Worm (Caenorhabditis elegans) whole organism, L4 larva: ENCODE results near the gene cutl-23.

Experiments used
- F37D6.2 ChIP-seq: sonication (generic microtip); optimal IDR thresholded peaks from 2 replicates; lab custom pipeline; 2016; ENCODE audit warnings: mild to moderate bottlenecking, missing genetic modification characterization, missing compliant biosample characterization
- F49E8.2 ChIP-seq: sonication (generic microtip); optimal IDR thresholded peaks from 2 replicates; lab custom pipeline; 2016; ENCODE audit warnings: missing compliant biosample characterization, mild to moderate bottlenecking, missing genetic modification characterization, borderline replicate concordance
- Y48G9A.11 ChIP-seq: fragments of 200-800 bp; sonication (Bioruptor generic); IDR thresholded peaks from 2 replicates; pipeline ENCODE4 v1.3.6; 2022; ENCODE audit warnings: missing genetic modification reagents, missing genetic modification characterization, missing compliant biosample characterization
- ZK546.5 ChIP-seq, 2 experiments: sonication (generic microtip); optimal IDR thresholded peaks; 2 replicates each; lab custom pipeline; 2017; ENCODE audit warnings: missing biosample characterization in 2 of 2, missing genetic modification characterization in 2 of 2
- aha-1 ChIP-seq: fragments of 150-350 bp; peaks from one replicate; lab custom pipeline; 2014; ENCODE audit warnings: missing biosample characterization, missing genetic modification characterization
- aly-2 ChIP-seq: sonication (generic microtip); optimal IDR thresholded peaks from 2 replicates; lab custom pipeline; 2018; ENCODE audit warnings: missing biosample characterization, missing genetic modification characterization
- ceh-28 ChIP-seq: fragments of 150-350 bp; optimal IDR thresholded peaks from 2 replicates; lab custom pipeline; 2014; ENCODE audit warnings: missing biosample characterization, missing genetic modification reagents, missing genetic modification characterization
- ces-1 ChIP-seq: fragments of 150-350 bp; sonication (generic microtip); optimal IDR thresholded peaks from 4 replicates; lab custom pipeline; 2014; ENCODE audit warnings: missing biosample characterization, missing genetic modification reagents, missing genetic modification characterization
- daf-16 ChIP-seq, 3 experiments: sonication (generic microtip); optimal IDR thresholded peaks; 2 replicates each; lab custom pipeline; 2016 to 2017; ENCODE audit warnings: missing genetic modification characterization in 3 of 3, missing genetic modification reagents in 3 of 3, mild to moderate bottlenecking in 2 of 3, missing compliant biosample characterization in 2 of 3, missing biosample characterization in 1 of 3, moderate library complexity in 1 of 3
- dmd-6 ChIP-seq: fragments of 200-800 bp; sonication (Bioruptor generic); IDR thresholded peaks from 2 replicates; pipeline ENCODE4 v1.3.6; 2022; ENCODE audit warnings: missing genetic modification reagents, missing genetic modification characterization, missing compliant biosample characterization
- dpl-1 ChIP-seq: fragments of 150-350 bp; optimal IDR thresholded peaks from 2 replicates; lab custom pipeline; 2014; ENCODE audit warnings: missing biosample characterization, missing genetic modification reagents, missing genetic modification characterization
- dve-1 ChIP-seq: sonication (generic microtip); optimal IDR thresholded peaks from 2 replicates; lab custom pipeline; 2017; ENCODE audit warnings: antibody characterized with exemption, mild to moderate bottlenecking, missing genetic modification characterization, missing compliant biosample characterization; ENCODE audit not compliant: insufficient read depth
- hif-1 ChIP-seq, 2 experiments: sonication (generic microtip); optimal IDR thresholded peaks; 2 replicates each; lab custom pipeline; 2016 to 2017; ENCODE audit warnings: missing compliant biosample characterization in 2 of 2, missing genetic modification characterization in 2 of 2, missing genetic modification reagents in 2 of 2, missing genotype in 2 of 2, mild to moderate bottlenecking in 1 of 2
- hlh-11 ChIP-seq: fragments of 200-800 bp; sonication (Bioruptor generic); optimal IDR thresholded peaks from 2 replicates; lab custom pipeline; 2018; ENCODE audit warnings: mild to moderate bottlenecking, missing genetic modification characterization, missing compliant biosample characterization
- hlh-30 ChIP-seq: sonication (generic microtip); optimal IDR thresholded peaks from 2 replicates; lab custom pipeline; 2017; ENCODE audit warnings: antibody characterized with exemption, mild to moderate bottlenecking, missing genetic modification characterization, missing compliant biosample characterization; ENCODE audit not compliant: insufficient read depth
- lin-1 ChIP-seq: fragments of 200-800 bp; sonication (Bioruptor generic); IDR thresholded peaks from 2 replicates; pipeline ENCODE4 v1.3.6; 2022; ENCODE audit warnings: missing genetic modification reagents, missing genetic modification characterization, missing compliant biosample characterization
- lir-3 ChIP-seq: sonication (generic microtip); optimal IDR thresholded peaks from 2 replicates; lab custom pipeline; 2016; ENCODE audit warnings: mild to moderate bottlenecking, missing genetic modification characterization, missing compliant biosample characterization
- mes-2 ChIP-seq: sonication (generic microtip); optimal IDR thresholded peaks from 2 replicates; lab custom pipeline; 2016; ENCODE audit warnings: missing genotype, mild to moderate bottlenecking, missing genetic modification characterization, missing compliant biosample characterization; ENCODE audit not compliant: poor library complexity, severe bottlenecking
- nhr-10 ChIP-seq: fragments of 150-350 bp; optimal IDR thresholded peaks from 2 replicates; lab custom pipeline; 2014; ENCODE audit warnings: missing biosample characterization, missing genetic modification characterization
- nhr-11 ChIP-seq: fragments of 150-350 bp; optimal IDR thresholded peaks from 2 replicates; lab custom pipeline; 2014; ENCODE audit warnings: missing biosample characterization, missing genetic modification characterization
- nhr-28 ChIP-seq: fragments of 150-350 bp; optimal IDR thresholded peaks from 2 replicates; lab custom pipeline; 2014; ENCODE audit warnings: missing biosample characterization, missing genetic modification characterization
- nhr-42 ChIP-seq: fragments of 200-800 bp; sonication (Bioruptor generic); IDR thresholded peaks from 2 replicates; pipeline ENCODE4 v1.3.6; 2022; ENCODE audit warnings: missing genetic modification characterization, missing compliant biosample characterization
- nhr-6 ChIP-seq: fragments of 150-350 bp; optimal IDR thresholded peaks from 2 replicates; lab custom pipeline; 2014; ENCODE audit warnings: missing biosample characterization, missing genetic modification characterization
- php-3 ChIP-seq: fragments of 200-800 bp; sonication (Bioruptor generic); IDR thresholded peaks from 2 replicates; pipeline ENCODE4 v1.3.6; 2022; ENCODE audit warnings: missing genetic modification reagents, missing genetic modification characterization, missing compliant biosample characterization
- rbr-2 ChIP-seq: sonication (generic microtip); optimal IDR thresholded peaks from 2 replicates; lab custom pipeline; 2016; ENCODE audit warnings: missing genotype, missing genetic modification characterization, missing compliant biosample characterization
- skn-1 ChIP-seq: fragments of 150-350 bp; optimal IDR thresholded peaks from 2 replicates; lab custom pipeline; 2014; ENCODE audit warnings: missing biosample characterization, missing genetic modification characterization
- snpc-1.2 ChIP-seq: fragments of 200-800 bp; sonication (Bioruptor generic); IDR thresholded peaks from 2 replicates; pipeline ENCODE4 v1.3.6; 2022; ENCODE audit warnings: missing genetic modification reagents, missing genetic modification characterization, missing compliant biosample characterization
- unc-130 ChIP-seq: sonication (generic microtip); optimal IDR thresholded peaks from 2 replicates; lab custom pipeline; 2016; ENCODE audit warnings: missing genetic modification reagents, missing genetic modification characterization, missing compliant biosample characterization
- unc-62 ChIP-seq, 3 experiments: fragments of 150-350 bp in 1 of 3; sonication (generic microtip); optimal IDR thresholded peaks in 2 of 3; peaks in 1 of 3; 1 replicate in 1 of 3; 2 replicates in 2 of 3; lab custom pipeline; 2014 to 2017; ENCODE audit warnings: missing biosample characterization in 3 of 3, missing genetic modification characterization in 3 of 3, missing genetic modification reagents in 3 of 3, missing genotype in 1 of 3
- vab-7 ChIP-seq: fragments of 200-800 bp; sonication (Bioruptor generic); IDR thresholded peaks from 2 replicates; pipeline ENCODE4 v1.3.6; 2022; ENCODE audit warnings: missing genetic modification reagents, missing genetic modification characterization, missing compliant biosample characterization
- zag-1 ChIP-seq: fragments of 150-350 bp; optimal IDR thresholded peaks from 2 replicates; lab custom pipeline; 2014; ENCODE audit warnings: missing biosample characterization, missing genetic modification characterization
- zip-11 ChIP-seq: fragments of 200-800 bp; sonication (Bioruptor generic); IDR thresholded peaks from 2 replicates; pipeline ENCODE4 v1.3.6; 2022; ENCODE audit warnings: missing genetic modification characterization, missing compliant biosample characterization
- zip-2 ChIP-seq: fragments of 150-350 bp; optimal IDR thresholded peaks from 2 replicates; lab custom pipeline; 2014; ENCODE audit warnings: missing biosample characterization, missing genetic modification characterization

cutl-23 gene

DNA sequence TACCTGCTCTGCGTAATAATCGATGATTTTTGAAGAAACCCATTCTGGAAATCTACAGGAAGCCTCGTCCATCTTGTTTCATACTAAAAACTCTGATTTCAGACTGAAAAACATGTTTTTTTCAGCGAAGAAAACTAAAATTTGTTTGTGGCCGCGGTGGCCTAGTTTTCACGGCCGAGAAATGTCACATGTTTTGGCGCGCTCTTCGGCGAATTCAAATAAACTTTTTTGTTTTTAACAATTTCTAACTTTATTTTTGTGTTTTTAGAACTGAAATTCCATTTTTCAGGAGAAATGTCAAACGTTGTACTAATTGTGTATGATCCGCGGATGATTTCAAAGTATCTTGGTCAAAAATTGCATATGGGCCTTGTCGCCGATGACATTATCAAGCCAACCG is 33.0 kb downstream of the cutl-23 start, which contains the start of the genes polq-1 and him-10:
Gene polq-1, minus strand, starts transcription at position 190 of the 400 bp plus-strand sequence.
Gene him-10, plus strand, starts transcription at position 290 of the 400 bp plus-strand sequence.
- TF ChIP-seq mes-2 (tag; lab: Kevin White, UChicago) (peak; percentile 89), dpl-1 (GFP tag; lab: Kevin White, UChicago) (peak; percentile 76), rbr-2 (tag; lab: Kevin White, UChicago) (no peak), ces-1 (no peak), php-3 (GFP tag; lab: Robert Waterston, UW) (no peak), dmd-6 (GFP tag; lab: Robert Waterston, UW) (no peak), skn-1 (tag; lab: Kevin White, UChicago) (no peak), daf-16 (GFP tag; optimal IDR thresholded peaks at IDR 0.05; lab: Kevin White, UChicago) (no peak), daf-16 (tag; optimal IDR thresholded peaks at IDR 0.05; lab: Kevin White, UChicago) (no peak), snpc-1.2 (no peak), unc-62 (GFP tag; optimal IDR thresholded peaks at IDR 0.05 in 1 of 2; lab: Kevin White, UChicago) (no peak), unc-62 (tag; optimal IDR thresholded peaks at IDR 0.05; lab: Kevin White, UChicago) (no peak), hlh-30 (peak; percentile 55), nhr-28 (tag; lab: Kevin White, UChicago) (no peak), zip-11 (GFP tag; lab: Robert Waterston, UW) (no peak), hif-1 (tag; optimal IDR thresholded peaks at IDR 0.05; lab: Kevin White, UChicago) (peak in 1 of 2 experiments; percentile 38), unc-130 (GFP tag; lab: Kevin White, UChicago) (peak; percentile 59), vab-7 (GFP tag; lab: Robert Waterston, UW) (no peak)

ce11 chrIII:5805273-5805672 is 35.3 kb downstream of the cutl-23 start, which contains the start of gene R12B2.3:
Gene R12B2.3 (plus strand): TSS chrIII:5805573.
- TF ChIP-seq zip-2 (tag; lab: Kevin White, UChicago) (no peak), nhr-11 (tag; lab: Kevin White, UChicago) (no peak), aly-2 (no peak), nhr-6 (no peak), zag-1 (no peak), hlh-11 (tag; lab: Kevin White, UChicago) (no peak), lin-1 (GFP tag; lab: Robert Waterston, UW) (no peak), unc-130 (GFP tag; lab: Kevin White, UChicago) (no peak), Y48G9A.11 (GFP tag; lab: Robert Waterston, UW) (no peak), nhr-10 (tag; lab: Kevin White, UChicago) (no peak), F49E8.2 (tag; lab: Kevin White, UChicago) (no peak)

DNA sequence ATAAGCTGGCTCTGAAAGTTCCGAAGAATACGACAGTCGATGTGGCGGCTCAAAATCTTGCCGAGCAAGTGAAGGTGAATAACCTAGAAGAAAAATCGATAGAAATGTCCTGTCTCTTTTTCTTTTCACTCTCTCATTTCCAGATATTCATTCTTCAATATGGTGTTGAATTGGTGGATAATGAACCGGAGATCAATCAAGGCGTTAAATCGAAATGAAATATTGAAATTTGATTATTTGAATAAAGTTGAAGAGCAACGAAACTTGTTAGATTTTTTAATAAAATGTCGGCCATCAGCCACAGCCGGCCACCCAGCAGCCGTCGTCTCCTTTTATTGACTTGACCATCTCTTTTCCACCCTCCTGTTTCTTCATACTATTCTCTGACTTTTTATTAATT is 36.7 kb downstream of the cutl-23 start, which contains the start of gene R12B2.2:
Gene R12B2.2, plus strand, starts transcription at position 301 of the 400 bp plus-strand sequence.
- TF ChIP-seq vab-7 (GFP tag; lab: Robert Waterston, UW) = no peak
- TF ChIP-seq mes-2 (tag; lab: Kevin White, UChicago) = peak; percentile 20
- no peak for TF ChIP-seq ZK546.5 (tag; optimal IDR thresholded peaks at IDR 0.05; lab: Kevin White, UChicago)
- TF ChIP-seq dpl-1 (GFP tag; lab: Kevin White, UChicago) = no peak
- no peak for TF ChIP-seq zag-1
- TF ChIP-seq F37D6.2 (tag; lab: Kevin White, UChicago) = no peak
- no peak for TF ChIP-seq Y48G9A.11 (GFP tag; lab: Robert Waterston, UW)

DNA sequence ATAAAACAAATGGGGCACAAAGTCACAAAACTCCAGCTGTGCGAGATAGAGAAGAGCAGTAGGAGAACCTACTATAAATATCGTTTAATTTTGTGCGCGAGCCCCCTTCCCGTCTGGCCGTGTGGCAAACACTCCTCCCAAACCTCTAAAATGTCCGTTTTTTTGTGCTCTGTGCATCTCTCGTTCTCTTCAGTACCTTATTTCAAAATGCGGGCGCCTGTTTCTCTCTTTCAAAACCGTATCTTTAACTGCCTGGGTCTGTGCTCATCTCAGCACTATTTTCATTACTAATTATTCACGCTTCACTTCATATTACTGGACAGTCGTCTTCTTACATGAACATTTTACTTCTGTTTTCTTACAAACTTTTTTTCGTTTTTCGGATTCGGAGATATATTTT is 40.0 kb downstream of the cutl-23 start:
- peak; percentile 8; the same call in 1 of the 2 replicates for TF ChIP-seq dmd-6 (GFP tag; lab: Robert Waterston, UW)
- TF ChIP-seq dve-1 (tag; lab: Kevin White, UChicago) = peak; percentile 9
- peak; percentile 24 for TF ChIP-seq nhr-28 (tag; lab: Kevin White, UChicago)
- no peak for TF ChIP-seq ceh-28 (tag; lab: Kevin White, UChicago)
- no peak for TF ChIP-seq daf-16 (GFP tag; optimal IDR thresholded peaks at IDR 0.05; lab: Kevin White, UChicago)
- TF ChIP-seq daf-16 (tag; optimal IDR thresholded peaks at IDR 0.05; lab: Kevin White, UChicago) = peak; percentile 21
- TF ChIP-seq hlh-11 (tag; lab: Kevin White, UChicago) = peak; percentile 25
- TF ChIP-seq mes-2 (tag; lab: Kevin White, UChicago) = peak; percentile 27
- peak; percentile 34 for TF ChIP-seq aha-1 (tag; lab: Kevin White, UChicago)
- TF ChIP-seq nhr-42 (GFP tag; lab: Robert Waterston, UW) = no peak
- TF ChIP-seq lir-3 (tag; lab: Kevin White, UChicago) = no peak
- no peak for TF ChIP-seq aly-2
